Worm (Caenorhabditis elegans) whole organism, mixed stage, embryonic: ENCODE measurements around the gene F07H5.13.

ENCODE experiments used
- blmp-1 ChIP-seq: fragments of 150-350 bp; optimal IDR thresholded peaks from 2 replicates; lab custom pipeline; 2014; ENCODE audit warnings: missing biosample characterization, missing genetic modification characterization
- cnd-1 ChIP-seq: fragments of 200-800 bp; sonication (Bioruptor generic); optimal IDR thresholded peaks from 2 replicates; lab custom pipeline; 2018; ENCODE audit warnings: mild to moderate bottlenecking, missing genetic modification characterization, missing compliant biosample characterization
- elt-1 ChIP-seq: sonication (generic microtip); optimal IDR thresholded peaks from 2 replicates; lab custom pipeline; 2017; ENCODE audit warnings: missing genetic modification characterization, mild to moderate bottlenecking, missing compliant biosample characterization, antibody characterized with exemption, moderate library complexity, borderline replicate concordance; ENCODE audit not compliant: insufficient read depth
- elt-3 ChIP-seq: fragments of 150-350 bp; optimal IDR thresholded peaks from 2 replicates; lab custom pipeline; 2014; ENCODE audit warnings: missing biosample characterization, missing genetic modification characterization
- lsy-2 ChIP-seq: fragments of 150-350 bp; optimal IDR thresholded peaks from 2 replicates; lab custom pipeline; 2014; ENCODE audit warnings: missing biosample characterization, missing genetic modification characterization
- nhr-12 ChIP-seq: fragments of 150-350 bp; optimal IDR thresholded peaks from 2 replicates; lab custom pipeline; 2014; ENCODE audit warnings: missing biosample characterization, missing genetic modification characterization
- nhr-2 ChIP-seq: fragments of 150-350 bp; optimal IDR thresholded peaks from 2 replicates; lab custom pipeline; 2014; ENCODE audit warnings: missing biosample characterization, missing genetic modification characterization
- snpc-4 ChIP-seq: fragments of 150-350 bp; optimal IDR thresholded peaks from 2 replicates; lab custom pipeline; 2014; ENCODE audit warnings: missing biosample characterization, missing genetic modification characterization
- sptf-1 ChIP-seq: sonication (generic microtip); optimal IDR thresholded peaks from 2 replicates; lab custom pipeline; 2017; ENCODE audit warnings: mild to moderate bottlenecking, missing genetic modification characterization, moderate library complexity, missing compliant biosample characterization
- unc-62 ChIP-seq: fragments of 150-350 bp; optimal IDR thresholded peaks from 2 replicates; lab custom pipeline; 2014; ENCODE audit warnings: missing biosample characterization, missing genetic modification reagents, missing genetic modification characterization
- ztf-11 ChIP-seq: fragments of 150-350 bp; optimal IDR thresholded peaks from 2 replicates; lab custom pipeline; 2014; ENCODE audit warnings: missing biosample characterization, missing genetic modification characterization

DNA sequence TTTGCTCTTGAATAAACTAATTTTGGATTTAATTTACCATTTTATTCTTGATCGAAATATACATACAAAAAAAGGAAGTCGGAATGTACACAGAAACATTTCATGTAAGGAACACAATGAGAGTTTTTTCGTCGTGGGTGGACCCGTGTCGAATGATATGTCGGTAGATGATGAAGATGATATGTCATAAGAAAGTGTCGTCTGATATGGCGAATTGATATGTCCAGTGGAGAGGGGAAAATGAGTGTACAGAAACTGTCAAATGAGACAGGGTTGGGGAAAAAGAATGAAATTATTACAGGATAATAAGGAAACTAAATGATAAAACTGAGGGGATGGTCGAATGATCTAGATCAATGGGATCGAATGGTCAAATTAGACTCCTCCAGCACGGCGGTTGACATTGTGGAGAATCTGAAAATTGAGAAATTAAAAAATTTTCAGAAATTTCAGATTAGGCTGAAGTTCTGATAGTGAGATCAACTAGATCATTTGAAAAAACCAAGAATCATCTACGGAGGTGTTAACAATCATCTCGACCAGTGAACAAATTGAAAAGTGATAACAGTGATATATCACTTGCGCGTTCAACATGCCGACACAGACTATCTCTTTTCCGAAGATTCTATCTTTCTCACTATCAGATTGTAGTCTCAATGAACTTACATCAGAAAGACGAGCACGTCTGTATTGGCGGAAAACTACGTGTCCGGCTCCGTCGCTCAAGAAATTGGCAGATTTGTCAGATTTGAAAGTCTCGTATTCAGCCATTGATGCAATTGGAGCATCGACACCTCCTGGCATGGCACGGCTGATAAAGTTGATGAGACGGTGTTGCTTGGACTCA lies 30.0 kb downstream of the F07H5.13 start:
- TF ChIP-seq unc-62 (GFP tag; lab: Kevin White, UChicago): no peak
- no peak for TF ChIP-seq snpc-4 (tag; lab: Kevin White, UChicago)
- no peak for TF ChIP-seq blmp-1 (tag; lab: Kevin White, UChicago)
- TF ChIP-seq nhr-12: no peak
- TF ChIP-seq lsy-2 (tag; lab: Kevin White, UChicago): no peak
- TF ChIP-seq nhr-2 (tag; lab: Kevin White, UChicago): no peak
- TF ChIP-seq elt-1 (tag; lab: Kevin White, UChicago): no peak
- no peak for TF ChIP-seq cnd-1
- TF ChIP-seq ztf-11 (tag; lab: Kevin White, UChicago): no peak
- no peak for TF ChIP-seq sptf-1 (tag; lab: Kevin White, UChicago)
- TF ChIP-seq elt-3: no peak
